Worm (Caenorhabditis elegans): ENCODE measurements around the gene F49H12.7.

ce11 chrX:2114171-2114570, 49.3 kb downstream of the F49H12.7 start:
- no peak for TF ChIP-seq ceh-2 (tag; optimal IDR thresholded peaks at IDR 0.05)
- TF ChIP-seq rnt-1 (tag; optimal IDR thresholded peaks at IDR 0.05) = no peak
